Fruit fly (Drosophila melanogaster) whole organism: Measurements from ENCODE around the gene Sgs8.

Experiments
- CG8478 ChIP-seq: fragments of >200 bp; optimal IDR thresholded peaks from 2 replicates; lab custom pipeline; 2018; ENCODE audit warnings: inconsistent platforms
- Dll ChIP-seq: fragments of >200 bp; optimal IDR thresholded peaks from 2 replicates; lab custom pipeline; 2017
- EcR ChIP-seq, 2 experiments: fragments of >200 bp; optimal IDR thresholded peaks; 2 replicates each; lab custom pipeline; 2017; ENCODE audit warnings: missing biosample characterization in 2 of 2, missing genetic modification characterization in 2 of 2, missing genetic modification reagents in 2 of 2
- pan ChIP-seq: fragments of >200 bp; optimal IDR thresholded peaks from 2 replicates; lab custom pipeline; 2017
- psq ChIP-seq: fragments of >200 bp; optimal IDR thresholded peaks from 2 replicates; lab custom pipeline; 2017
- usp ChIP-seq: fragments of >200 bp; optimal IDR thresholded peaks from 2 replicates; lab custom pipeline; 2017; ENCODE audit warnings: missing biosample characterization, missing genetic modification characterization, mixed read lengths

Gene Sgs8

DNA sequence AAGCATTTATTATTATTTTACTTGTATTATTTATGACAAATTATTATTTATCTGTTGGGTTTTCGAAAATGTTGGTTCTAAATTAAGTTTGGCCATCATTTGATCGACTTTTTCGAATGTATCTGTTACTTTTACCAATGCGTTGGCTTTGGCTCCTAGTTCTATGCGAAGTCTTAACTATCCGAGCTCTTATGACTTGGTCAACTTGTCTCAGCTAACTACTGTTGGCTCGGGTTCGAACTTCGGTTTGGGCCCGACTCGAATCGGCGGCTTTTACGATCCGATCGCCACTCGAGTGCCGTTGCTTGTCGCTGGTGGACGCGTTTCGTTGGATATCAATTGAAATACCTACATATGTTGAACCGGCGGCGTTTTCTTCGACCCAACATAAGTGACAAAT lies 4.2 kb upstream of the Sgs8 start, which contains the start of gene CG7512:
TSS of gene CG7512 (plus strand) at position 301 of the 400 bp plus-strand sequence.
- no peak for TF ChIP-seq usp
- TF ChIP-seq Dll (lab: Kevin White, UChicago): no peak
- TF ChIP-seq psq: no peak
- TF ChIP-seq EcR (GFP tag; optimal IDR thresholded peaks at IDR 0.05; lab: Kevin White, UChicago): no peak
- no peak for TF ChIP-seq CG8478 (lab: Kevin White, UChicago)
- no peak for TF ChIP-seq pan (lab: Kevin White, UChicago)

DNA sequence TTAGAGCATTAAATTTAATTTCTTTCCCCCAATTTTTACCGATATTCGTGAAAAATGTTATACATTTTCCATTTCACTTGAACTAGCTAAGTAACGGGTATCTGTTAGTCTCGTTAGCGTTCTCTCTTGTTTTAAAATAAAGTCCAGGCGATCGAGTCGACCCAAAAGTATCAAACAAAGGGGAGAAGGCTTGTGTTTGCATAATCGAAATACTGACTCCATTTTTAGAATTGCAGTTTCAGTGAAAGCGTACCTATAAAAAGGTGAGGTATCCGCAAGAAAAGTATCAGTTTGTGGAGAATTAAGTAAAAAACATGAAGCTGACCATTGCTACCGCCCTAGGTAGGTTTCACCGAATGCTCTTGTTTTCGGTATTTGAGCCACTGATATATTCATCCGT lies 2.7 kb upstream of the Sgs8 start, which contains the start of gene Sgs3:
TSS of gene Sgs3 (plus strand) at position 301 of the 400 bp plus-strand sequence.
- no peak for TF ChIP-seq EcR (GFP tag; optimal IDR thresholded peaks at IDR 0.05; lab: Kevin White, UChicago)
- no peak for TF ChIP-seq psq
- TF ChIP-seq pan (lab: Kevin White, UChicago): no peak
- no peak for TF ChIP-seq CG8478 (lab: Kevin White, UChicago)
- no peak for TF ChIP-seq Dll (lab: Kevin White, UChicago)
- TF ChIP-seq usp: no peak

DNA sequence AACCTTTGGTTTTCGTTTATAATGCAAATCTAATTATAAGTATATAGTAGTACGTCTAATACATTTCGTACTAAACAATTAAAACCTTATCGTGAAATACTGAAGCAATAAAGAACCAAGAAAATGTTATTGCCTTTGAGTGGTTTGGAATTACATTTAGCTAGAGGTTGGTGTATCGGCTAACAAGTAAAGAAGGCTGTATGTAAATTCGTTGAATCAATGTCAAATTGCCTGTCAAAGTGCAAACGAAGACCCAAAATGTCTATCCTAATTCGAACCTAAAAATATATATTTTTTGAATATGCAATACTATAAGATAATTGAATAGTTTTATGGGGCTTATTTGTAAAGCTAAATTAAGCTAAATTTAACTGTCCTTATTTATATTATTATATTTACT lies 2.0 kb upstream of the Sgs8 start:
- TF ChIP-seq pan (lab: Kevin White, UChicago) (no peak), EcR (GFP tag; optimal IDR thresholded peaks at IDR 0.05; lab: Kevin White, UChicago) (no peak), CG8478 (lab: Kevin White, UChicago) (no peak), psq (no peak), usp (no peak), Dll (lab: Kevin White, UChicago) (no peak)

DNA sequence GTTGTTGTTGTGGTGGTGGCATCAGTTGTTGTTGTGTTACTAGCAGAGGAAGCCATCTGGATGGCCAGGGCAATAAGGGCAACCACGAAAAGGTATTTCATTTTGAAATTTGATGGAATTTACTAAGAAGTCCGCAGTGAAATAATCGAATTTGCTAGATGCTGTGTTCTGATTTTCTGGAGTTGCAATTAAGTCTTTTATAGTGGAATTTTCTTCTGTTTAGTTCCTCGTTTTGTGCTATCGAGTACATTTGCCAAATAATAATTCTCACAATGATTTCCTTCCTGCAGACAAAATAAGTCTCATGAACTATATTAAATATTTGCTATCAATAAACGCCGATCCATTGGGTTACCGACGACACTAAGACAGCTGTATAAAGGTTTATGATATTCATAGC lies 1.3 kb upstream of the Sgs8 start, which contains the start of gene CG33272:
TSS of gene CG33272 (minus strand) at position 101 of the 400 bp plus-strand sequence.
- TF ChIP-seq usp (no peak), CG8478 (lab: Kevin White, UChicago) (no peak), Dll (lab: Kevin White, UChicago) (no peak), EcR (GFP tag; optimal IDR thresholded peaks at IDR 0.05; lab: Kevin White, UChicago) (no peak), psq (no peak), pan (lab: Kevin White, UChicago) (no peak)

DNA sequence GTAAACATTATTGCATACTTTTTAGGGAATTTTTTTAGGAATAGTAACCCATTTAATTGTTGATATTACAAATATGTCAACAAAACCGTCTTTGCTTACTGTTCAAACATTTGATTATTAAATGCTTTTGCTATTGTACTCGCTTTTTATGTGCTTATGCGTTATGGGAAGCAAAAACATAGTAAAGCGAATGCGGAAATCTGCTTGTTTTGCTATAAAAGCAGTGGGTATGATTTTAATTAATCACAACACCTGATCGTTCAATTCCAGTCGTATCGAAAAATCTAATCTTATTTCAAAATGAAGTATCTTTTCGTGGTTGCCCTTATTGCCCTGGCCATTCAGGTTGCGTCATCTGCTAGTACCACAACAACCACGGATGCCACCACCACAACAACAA lies 857 bp downstream of the Sgs8 start, which contains the start of gene CG33500:
TSS of gene CG33500 (plus strand) at position 301 of the 400 bp plus-strand sequence.
- TF ChIP-seq CG8478 (lab: Kevin White, UChicago) (no peak), usp (no peak), Dll (lab: Kevin White, UChicago) (no peak), EcR (GFP tag; optimal IDR thresholded peaks at IDR 0.05; lab: Kevin White, UChicago) (no peak), psq (no peak), pan (lab: Kevin White, UChicago) (no peak)

DNA sequence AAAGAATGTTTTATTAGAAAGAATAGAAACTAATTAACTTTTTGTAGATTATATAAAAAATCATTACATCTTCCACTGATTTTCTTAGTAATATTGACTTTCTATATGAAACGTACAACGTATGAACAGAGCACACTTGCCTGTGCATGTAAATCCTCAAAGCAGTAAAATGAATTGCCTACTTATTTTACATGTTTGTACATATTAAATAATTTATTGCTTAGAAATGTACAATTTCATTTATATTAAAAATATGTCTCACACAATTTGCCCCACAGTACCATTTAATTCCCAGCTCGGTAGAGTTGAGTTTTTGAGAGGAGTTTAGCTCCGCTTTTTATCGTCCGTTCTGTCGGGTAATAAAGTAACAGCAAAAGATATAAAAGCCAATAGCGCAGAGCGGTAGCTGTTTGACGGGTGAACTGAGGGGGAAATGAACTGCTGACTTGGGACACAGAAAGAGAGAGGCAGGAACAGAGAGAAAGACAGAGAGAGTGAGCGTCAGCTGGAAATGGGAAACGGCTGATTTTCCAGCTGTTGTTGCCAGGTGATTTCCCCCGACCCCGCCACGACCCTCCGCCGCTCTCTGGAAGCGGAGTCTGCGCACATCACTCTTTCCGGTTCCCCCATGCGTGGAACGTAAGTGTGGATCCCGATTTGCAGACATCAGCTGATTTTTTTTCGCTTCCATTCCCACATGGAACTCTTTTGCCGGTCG lies 15.9 kb downstream of the Sgs8 start:
- TF ChIP-seq usp: no peak
- peak in 1 of 2 experiments; percentile 51 for TF ChIP-seq EcR (GFP tag; optimal IDR thresholded peaks at IDR 0.05; lab: Kevin White, UChicago)

DNA sequence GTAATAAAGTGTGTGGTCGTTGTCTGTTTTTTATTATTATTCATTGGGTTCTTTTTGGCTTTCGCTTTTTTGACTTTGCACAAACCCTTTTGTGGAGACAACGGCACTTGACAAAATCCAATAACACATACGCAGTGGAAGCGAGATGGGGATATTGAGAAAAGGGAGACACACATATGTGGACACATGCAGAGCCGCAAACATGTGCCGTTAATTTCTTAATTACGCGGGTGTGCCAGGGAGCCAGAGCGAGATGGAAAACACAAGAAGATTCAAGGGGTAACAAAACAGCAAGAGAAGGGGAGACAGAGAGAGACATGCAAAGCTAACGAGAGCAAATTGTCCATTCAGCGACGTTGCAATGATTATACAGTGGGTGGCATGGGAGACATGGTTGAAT lies 16.7 kb downstream of the Sgs8 start:
- TF ChIP-seq usp: no peak
- TF ChIP-seq psq: no peak
- no peak for TF ChIP-seq Dll (lab: Kevin White, UChicago)
- no peak for TF ChIP-seq pan (lab: Kevin White, UChicago)
- TF ChIP-seq CG8478 (lab: Kevin White, UChicago): no peak
- TF ChIP-seq EcR (GFP tag; optimal IDR thresholded peaks at IDR 0.05; lab: Kevin White, UChicago): no peak

DNA sequence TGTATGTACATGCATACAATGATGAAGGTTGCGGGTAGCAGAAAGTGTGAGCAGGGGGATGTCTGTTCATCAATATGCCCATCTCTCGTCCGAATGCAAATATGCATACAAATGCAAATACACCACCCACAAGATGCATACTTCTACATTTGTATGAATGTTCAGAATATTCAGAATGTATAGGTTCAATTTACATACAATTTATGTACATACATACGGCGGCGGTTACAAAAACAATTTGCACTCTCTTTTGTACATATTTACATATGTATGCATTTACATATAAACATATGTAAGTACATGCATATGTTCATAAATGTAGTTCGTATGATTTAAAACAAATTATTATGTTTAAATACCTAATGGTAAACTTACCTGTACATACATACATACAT lies 17.3 kb downstream of the Sgs8 start:
- TF ChIP-seq psq (no peak), pan (lab: Kevin White, UChicago) (no peak), CG8478 (lab: Kevin White, UChicago) (no peak), Dll (lab: Kevin White, UChicago) (no peak), usp (no peak), EcR (GFP tag; optimal IDR thresholded peaks at IDR 0.05; lab: Kevin White, UChicago) (no peak)

DNA sequence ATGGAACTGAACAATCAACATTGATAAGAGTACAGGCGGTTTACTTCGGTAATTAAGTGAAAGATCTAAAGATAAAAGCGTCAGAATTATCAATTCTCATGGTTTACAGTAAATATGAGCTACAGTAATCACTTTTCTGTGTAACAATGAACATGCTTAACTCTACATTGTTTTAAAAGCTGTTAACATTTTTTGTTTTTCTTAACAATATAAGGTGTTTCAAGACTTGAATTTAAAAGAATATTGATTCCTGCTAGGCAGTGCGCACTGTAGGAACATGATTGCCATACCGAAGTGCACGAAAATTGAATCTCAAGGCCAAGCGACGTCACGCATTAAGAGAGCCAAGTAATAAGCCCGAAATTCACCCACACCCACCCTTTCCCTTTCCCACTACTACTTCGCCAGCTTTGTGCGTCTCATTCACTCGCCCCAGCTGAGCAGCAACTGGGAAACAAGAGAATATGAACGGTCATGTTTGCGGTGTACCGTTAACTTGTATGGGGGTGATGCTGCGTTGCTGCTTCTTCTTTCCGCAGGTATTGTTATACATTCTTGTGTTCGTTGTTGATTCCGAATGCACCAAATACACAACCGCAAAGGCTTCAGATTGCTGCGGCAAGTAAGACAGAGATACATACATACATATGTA lies 17.8 kb downstream of the Sgs8 start:
- TF ChIP-seq CG8478 (lab: Kevin White, UChicago) (no peak), psq (no peak), EcR (GFP tag; optimal IDR thresholded peaks at IDR 0.05; lab: Kevin White, UChicago) (no peak), Dll (lab: Kevin White, UChicago) (no peak), pan (lab: Kevin White, UChicago) (no peak), usp (no peak)

DNA sequence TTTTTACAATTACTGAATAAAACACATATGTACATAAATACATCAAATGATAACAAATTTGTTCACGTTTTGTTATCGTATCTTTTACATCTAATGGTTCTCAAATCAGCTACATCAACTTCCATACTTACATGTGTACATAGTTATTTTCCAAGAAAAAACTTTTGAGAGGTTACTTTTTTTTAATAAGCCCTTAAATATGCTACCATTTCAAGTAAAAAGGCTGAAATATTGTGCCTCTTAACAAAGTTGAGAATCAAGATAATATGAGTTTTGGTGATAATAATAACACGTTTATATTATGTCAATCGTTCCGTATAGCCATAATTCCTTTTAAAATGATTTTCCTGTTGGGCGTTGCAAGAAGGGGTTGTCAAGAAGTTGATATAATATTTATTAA lies 18.7 kb downstream of the Sgs8 start:
- TF ChIP-seq usp (no peak), pan (lab: Kevin White, UChicago) (no peak), Dll (lab: Kevin White, UChicago) (no peak), EcR (GFP tag; optimal IDR thresholded peaks at IDR 0.05; lab: Kevin White, UChicago) (no peak), CG8478 (lab: Kevin White, UChicago) (no peak), psq (no peak)

DNA sequence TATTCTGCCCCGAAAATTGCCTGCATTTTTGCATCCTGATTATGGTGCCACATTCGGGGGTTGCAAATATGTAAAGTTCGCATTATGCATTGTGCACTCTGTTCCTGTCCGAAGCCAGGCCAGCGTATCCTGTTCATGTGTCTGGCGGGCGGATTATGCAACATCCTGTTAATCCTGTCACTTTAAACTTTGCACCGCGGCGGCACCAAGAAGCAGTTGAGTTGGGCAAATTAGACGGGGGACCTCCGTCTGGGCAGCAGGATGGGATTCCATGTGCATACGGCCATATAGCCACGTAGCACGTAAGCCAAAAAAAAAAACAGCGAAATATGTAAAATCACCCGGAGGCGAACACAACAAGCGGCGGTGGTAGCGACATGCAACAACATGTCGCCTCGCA lies 19.7 kb downstream of the Sgs8 start:
- TF ChIP-seq psq (no peak), pan (lab: Kevin White, UChicago) (no peak), EcR (GFP tag; optimal IDR thresholded peaks at IDR 0.05; lab: Kevin White, UChicago) (no peak), Dll (lab: Kevin White, UChicago) (no peak), usp (no peak), CG8478 (lab: Kevin White, UChicago) (no peak)

DNA sequence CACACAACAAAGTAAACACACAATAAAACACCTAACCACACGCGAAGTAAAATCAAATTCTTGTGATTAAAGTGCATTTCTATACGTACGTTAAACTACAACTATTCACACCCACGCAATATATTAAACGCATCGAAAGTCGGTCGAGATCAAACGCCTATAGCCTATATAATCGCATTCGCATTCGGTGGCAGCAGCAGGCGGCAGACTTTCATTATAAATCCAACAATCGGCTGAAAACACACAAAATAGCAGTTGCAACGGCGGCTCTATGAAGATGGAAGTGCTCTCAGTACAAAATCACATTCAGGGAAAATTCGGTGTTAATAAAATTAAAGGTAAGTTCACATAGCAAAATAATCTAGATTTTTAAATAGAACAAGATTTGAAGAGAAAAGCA lies 20.9 kb downstream of the Sgs8 start:
- TF ChIP-seq EcR (GFP tag; optimal IDR thresholded peaks at IDR 0.05; lab: Kevin White, UChicago) (no peak), psq (no peak), Dll (lab: Kevin White, UChicago) (no peak), pan (lab: Kevin White, UChicago) (no peak), usp (no peak), CG8478 (lab: Kevin White, UChicago) (no peak)
